ENCODE assay signal across 1 fruit fly cellular context in genomic region chr3R:9399951-9400392, dm6.
TF ChIP-seq lines count a peak whose summit lies in the region.

Gene CG34117, minus strand, starts transcription at chr3R:9400053.

TF ChIP-seq in whole organism, embryonic, 481 proteins besides CTCF, POLR2A, EP300 and RAD21 (continued from another document and continues in another):
- TF ChIP-seq CG1529 (GFP tag; optimal IDR thresholded peaks at IDR 0.05; lab: Kevin White, UChicago), result peak; percentile 45
- TF ChIP-seq gsb-n (tag; optimal IDR thresholded peaks at IDR 0.05; lab: Kevin White, UChicago), result peak; percentile 75
- peak; percentile 12 for TF ChIP-seq CHES-1-like (GFP tag; optimal IDR thresholded peaks at IDR 0.05; lab: Kevin White, UChicago)
- peak; percentile 74 for TF ChIP-seq HHEX (GFP tag; optimal IDR thresholded peaks at IDR 0.05; lab: Kevin White, UChicago)
- peak; percentile 27 for TF ChIP-seq NC2β (GFP tag; optimal IDR thresholded peaks at IDR 0.05; lab: Kevin White, UChicago)
- TF ChIP-seq Usf (GFP tag; optimal IDR thresholded peaks at IDR 0.05; lab: Kevin White, UChicago), result peak; percentile 18
- peak; percentile 66; the same call in 2 of the 3 replicates for TF ChIP-seq otp (GFP tag; IDR thresholded peaks at IDR 0.05; lab: Robert Waterston, UW)
- peak; percentile 71; the same call in 1 of the 2 replicates for TF ChIP-seq CG4730 (GFP tag; IDR thresholded peaks at IDR 0.05; lab: Robert Waterston, UW)
- peak; percentile 50 for TF ChIP-seq pzg (GFP tag; optimal IDR thresholded peaks at IDR 0.05; lab: Kevin White, UChicago)
- no peak; the same call in 1 of the 2 replicates for TF ChIP-seq CG5953 (GFP tag; IDR thresholded peaks at IDR 0.05; lab: Robert Waterston, UW)
- peak; percentile 91 for TF ChIP-seq CG12391 (tag; optimal IDR thresholded peaks at IDR 0.05; lab: Kevin White, UChicago)
- TF ChIP-seq Max (GFP tag; optimal IDR thresholded peaks at IDR 0.05; lab: Kevin White, UChicago), result peak; percentile 69
- TF ChIP-seq CG4328 (GFP tag; optimal IDR thresholded peaks at IDR 0.05; lab: Kevin White, UChicago), result peak; percentile 71
- TF ChIP-seq Sry-δ (GFP tag; optimal IDR thresholded peaks at IDR 0.05; lab: Kevin White, UChicago), result peak; percentile 18
- peak; percentile 81 for TF ChIP-seq CG4424 (GFP tag; optimal IDR thresholded peaks at IDR 0.05; lab: Kevin White, UChicago)
- peak; percentile 55 for TF ChIP-seq Mad (GFP tag; optimal IDR thresholded peaks at IDR 0.05; lab: Kevin White, UChicago)
- TF ChIP-seq CG1647 (GFP tag; optimal IDR thresholded peaks at IDR 0.05; lab: Kevin White, UChicago), result peak; percentile 58
- TF ChIP-seq ttk (GFP tag; IDR thresholded peaks at IDR 0.05; lab: Robert Waterston, UW), result peak; percentile 67
- TF ChIP-seq Hr3 (GFP tag; optimal IDR thresholded peaks at IDR 0.05; lab: Kevin White, UChicago), result peak; percentile 82
- peak; percentile 31 for TF ChIP-seq Ravus (GFP tag; IDR thresholded peaks at IDR 0.05; lab: Robert Waterston, UW)
- TF ChIP-seq CG17802 (tag; optimal IDR thresholded peaks at IDR 0.05; lab: Kevin White, UChicago), result no peak
- peak; percentile 75; the same call in 1 of the 2 replicates for TF ChIP-seq CG14441 (GFP tag; IDR thresholded peaks at IDR 0.05; lab: Robert Waterston, UW)
- TF ChIP-seq bab2 (GFP tag; optimal IDR thresholded peaks at IDR 0.05; lab: Kevin White, UChicago), result peak; percentile 65
- peak; percentile 72 for TF ChIP-seq stc (GFP tag; IDR thresholded peaks at IDR 0.05; lab: Robert Waterston, UW)
- TF ChIP-seq CG15696 (tag; optimal IDR thresholded peaks at IDR 0.05; lab: Kevin White, UChicago), result peak; percentile 84
- TF ChIP-seq CG11695 (GFP tag; IDR thresholded peaks at IDR 0.05; lab: Robert Waterston, UW), result peak; percentile 80; the same call in 2 of the 3 replicates
- peak; percentile 85 for TF ChIP-seq Dek (tag; optimal IDR thresholded peaks at IDR 0.05; lab: Kevin White, UChicago)
- peak; percentile 89 for TF ChIP-seq CG17829 (tag; optimal IDR thresholded peaks at IDR 0.05; lab: Kevin White, UChicago)
- TF ChIP-seq lola (GFP tag; optimal IDR thresholded peaks at IDR 0.05; lab: Kevin White, UChicago), result peak in 1 of 3 experiments; percentile 67
- peak; percentile 54 for TF ChIP-seq E2f2 (GFP tag; IDR thresholded peaks at IDR 0.05; lab: Robert Waterston, UW)
- peak; percentile 85 for TF ChIP-seq CG10267 (tag; optimal IDR thresholded peaks at IDR 0.05; lab: Kevin White, UChicago)
- TF ChIP-seq NK7.1 (GFP tag; optimal IDR thresholded peaks at IDR 0.05; lab: Kevin White, UChicago), result no peak
- TF ChIP-seq CG18011 (GFP tag; optimal IDR thresholded peaks at IDR 0.05; lab: Kevin White, UChicago), result peak; percentile 32
- TF ChIP-seq rib (GFP tag; IDR thresholded peaks at IDR 0.05; lab: Robert Waterston, UW), result 0 out of 2 replicates have a peak, but pooled peaks have one; percentile 52
- TF ChIP-seq peb (GFP tag; IDR thresholded peaks at IDR 0.05; lab: Robert Waterston, UW), result 0 out of 2 replicates have a peak, but pooled peaks have one; percentile 16
- TF ChIP-seq disco-r (GFP tag; optimal IDR thresholded peaks at IDR 0.05; lab: Kevin White, UChicago), result no peak
- peak; percentile 88 for TF ChIP-seq CG2712 (tag; optimal IDR thresholded peaks at IDR 0.05; lab: Kevin White, UChicago)
- peak; percentile 67 for TF ChIP-seq CG1024 (GFP tag; IDR thresholded peaks at IDR 0.05; lab: Robert Waterston, UW)
- peak; percentile 34; the same call in 1 of the 2 replicates for TF ChIP-seq CG42726 (GFP tag; IDR thresholded peaks at IDR 0.05; lab: Robert Waterston, UW; ENCODE audit: partially characterized antibody)
- peak; percentile 2 for TF ChIP-seq zf30C (GFP tag; optimal IDR thresholded peaks at IDR 0.05; lab: Kevin White, UChicago)
- peak; percentile 49 for TF ChIP-seq Hmx (GFP tag; optimal IDR thresholded peaks at IDR 0.05; lab: Kevin White, UChicago)
- TF ChIP-seq H2.0 (GFP tag; IDR thresholded peaks at IDR 0.05; lab: Robert Waterston, UW), result peak; percentile 62
- peak; percentile 84 for TF ChIP-seq Chrac-16 (GFP tag; optimal IDR thresholded peaks at IDR 0.05; lab: Kevin White, UChicago)
- TF ChIP-seq Eip74EF (GFP tag; optimal IDR thresholded peaks at IDR 0.05; lab: Kevin White, UChicago), result peak in 1 of 2 experiments; percentile 73
- peak; percentile 67 for TF ChIP-seq Spps (tag; optimal IDR thresholded peaks at IDR 0.05; lab: Kevin White, UChicago)
- no peak for TF ChIP-seq fru (optimal IDR thresholded peaks at IDR 0.05; lab: Kevin White, UChicago)
- peak; percentile 44; the same call in 1 of the 2 replicates for TF ChIP-seq CG7372 (GFP tag; IDR thresholded peaks at IDR 0.05; lab: Robert Waterston, UW)
- TF ChIP-seq Elba2 (GFP tag; optimal IDR thresholded peaks at IDR 0.05; lab: Kevin White, UChicago), result peak; percentile 98
- peak; percentile 90 for TF ChIP-seq CG32532 (GFP tag; IDR thresholded peaks at IDR 0.05; lab: Robert Waterston, UW)
- peak; percentile 6 for TF ChIP-seq Lhr (GFP tag; optimal IDR thresholded peaks at IDR 0.05; lab: Kevin White, UChicago)
- peak; percentile 82 for TF ChIP-seq Atf6 (GFP tag; IDR thresholded peaks at IDR 0.05; lab: Robert Waterston, UW)
- peak; percentile 75 for TF ChIP-seq CG14050 (GFP tag; IDR thresholded peaks at IDR 0.05; lab: Robert Waterston, UW)
- peak; percentile 25 for TF ChIP-seq ems (GFP tag; optimal IDR thresholded peaks at IDR 0.05; lab: Kevin White, UChicago)
- TF ChIP-seq CG30020 (tag; optimal IDR thresholded peaks at IDR 0.05; lab: Kevin White, UChicago), result peak; percentile 49
- no peak for TF ChIP-seq en (GFP tag; optimal IDR thresholded peaks at IDR 0.05; lab: Kevin White, UChicago)
- peak; percentile 82 for TF ChIP-seq CG13424 (tag; optimal IDR thresholded peaks at IDR 0.05; lab: Kevin White, UChicago)
- peak; percentile 56 for TF ChIP-seq ATbp (GFP tag; optimal IDR thresholded peaks at IDR 0.05; lab: Kevin White, UChicago)
- TF ChIP-seq CG14860 (GFP tag; IDR thresholded peaks at IDR 0.05; lab: Robert Waterston, UW; ENCODE audit: partially characterized antibody), result no peak
- TF ChIP-seq HLH4C (GFP tag; IDR thresholded peaks at IDR 0.05; lab: Robert Waterston, UW; ENCODE audit: partially characterized antibody), result no peak
- peak; percentile 49; the same call in 1 of the 2 replicates for TF ChIP-seq CG16779 (GFP tag; IDR thresholded peaks at IDR 0.05; lab: Robert Waterston, UW)
- TF ChIP-seq CG3726 (GFP tag; IDR thresholded peaks at IDR 0.05; lab: Robert Waterston, UW), result 0 out of 3 replicates have a peak, but pooled peaks have one; percentile 17
- TF ChIP-seq Gug (GFP tag; IDR thresholded peaks at IDR 0.05; lab: Robert Waterston, UW), result peak; percentile 67; the same call in 3 of the 4 replicates
- peak; percentile 78 for TF ChIP-seq CoRest (tag; optimal IDR thresholded peaks at IDR 0.05; lab: Kevin White, UChicago)
- TF ChIP-seq Myb (GFP tag; optimal IDR thresholded peaks at IDR 0.05; lab: Kevin White, UChicago), result no peak
- peak; percentile 42 for TF ChIP-seq CG4854 (GFP tag; optimal IDR thresholded peaks at IDR 0.05; lab: Kevin White, UChicago)
- TF ChIP-seq seq (GFP tag; IDR thresholded peaks at IDR 0.05; lab: Robert Waterston, UW), result peak; percentile 68
- TF ChIP-seq insv (GFP tag; optimal IDR thresholded peaks at IDR 0.05; lab: Kevin White, UChicago), result peak; percentile 80 to 100
- peak; percentile 30 for TF ChIP-seq fu2 (GFP tag; optimal IDR thresholded peaks at IDR 0.05; lab: Kevin White, UChicago)
- TF ChIP-seq Kr (GFP tag; optimal IDR thresholded peaks at IDR 0.05; lab: Kevin White, UChicago), result no peak
- TF ChIP-seq bigmax (GFP tag; optimal IDR thresholded peaks at IDR 0.05; lab: Kevin White, UChicago), result no peak
- TF ChIP-seq Gsc (GFP tag; IDR thresholded peaks at IDR 0.05; lab: Robert Waterston, UW), result no peak
- no peak for TF ChIP-seq jigr1 (GFP tag; IDR thresholded peaks at IDR 0.05; lab: Robert Waterston, UW)
- peak; percentile 17 for TF ChIP-seq her (GFP tag; optimal IDR thresholded peaks at IDR 0.05; lab: Kevin White, UChicago)
- peak; percentile 81 for TF ChIP-seq HLH3B (GFP tag; IDR thresholded peaks at IDR 0.05; lab: Robert Waterston, UW)
- peak; percentile 84 for TF ChIP-seq Meics (GFP tag; optimal IDR thresholded peaks at IDR 0.05; lab: Kevin White, UChicago)
- no peak for TF ChIP-seq chinmo (GFP tag; IDR thresholded peaks at IDR 0.05; lab: Robert Waterston, UW; ENCODE audit: partially characterized antibody)
- TF ChIP-seq jumu (GFP tag; optimal IDR thresholded peaks at IDR 0.05; lab: Kevin White, UChicago), result peak; percentile 25
- TF ChIP-seq Bgb (GFP tag; IDR thresholded peaks at IDR 0.05; lab: Robert Waterston, UW; ENCODE audit: partially characterized antibody), result no peak
- peak; percentile 60 for TF ChIP-seq onecut (GFP tag; IDR thresholded peaks at IDR 0.05; lab: Robert Waterston, UW)
- no peak for TF ChIP-seq CG8478 (optimal IDR thresholded peaks at IDR 0.05; lab: Kevin White, UChicago)
- peak; percentile 13 for TF ChIP-seq CG17186 (GFP tag; optimal IDR thresholded peaks at IDR 0.05; lab: Kevin White, UChicago)
- no peak for TF ChIP-seq GATAe (GFP tag; conservative IDR thresholded peaks at IDR 0.05; lab: Robert Waterston, UW)
- TF ChIP-seq CG9932 (GFP tag; IDR thresholded peaks at IDR 0.05; lab: Robert Waterston, UW), result peak; percentile 95
- TF ChIP-seq C15 (GFP tag; IDR thresholded peaks at IDR 0.05; lab: Robert Waterston, UW), result peak; percentile 56; the same call in 1 of the 3 replicates
- TF ChIP-seq CG16863 (GFP tag; optimal IDR thresholded peaks at IDR 0.05; lab: Kevin White, UChicago), result peak; percentile 41
- peak; percentile 79 for TF ChIP-seq nmo (GFP tag; optimal IDR thresholded peaks at IDR 0.05; lab: Kevin White, UChicago)
- peak; percentile 50 for TF ChIP-seq CG2202 (tag; optimal IDR thresholded peaks at IDR 0.05; lab: Kevin White, UChicago)
- TF ChIP-seq Ptx1 (GFP tag; IDR thresholded peaks at IDR 0.05; lab: Robert Waterston, UW), result peak; percentile 86
- TF ChIP-seq CG11723 (GFP tag; optimal IDR thresholded peaks at IDR 0.05; lab: Kevin White, UChicago), result peak; percentile 32
- TF ChIP-seq zen2 (GFP tag; IDR thresholded peaks at IDR 0.05; lab: Robert Waterston, UW; ENCODE audit: partially characterized antibody), result no peak
- TF ChIP-seq ken (GFP tag; IDR thresholded peaks at IDR 0.05; lab: Robert Waterston, UW), result peak; percentile 86
- TF ChIP-seq bbx (GFP tag; IDR thresholded peaks at IDR 0.05; lab: Robert Waterston, UW; ENCODE audit: partially characterized antibody), result no peak
- TF ChIP-seq sug (tag; optimal IDR thresholded peaks at IDR 0.05; lab: Kevin White, UChicago), result peak; percentile 83
- no peak for TF ChIP-seq CG6791 (GFP tag; IDR thresholded peaks at IDR 0.05; lab: Robert Waterston, UW; ENCODE audit: partially characterized antibody)
- TF ChIP-seq CG10979 (tag; optimal IDR thresholded peaks at IDR 0.05; lab: Kevin White, UChicago), result peak; percentile 75
- peak; percentile 80 for TF ChIP-seq CG17385 (GFP tag; optimal IDR thresholded peaks at IDR 0.05; lab: Kevin White, UChicago)
- peak; percentile 74 for TF ChIP-seq Ssrp (tag; optimal IDR thresholded peaks at IDR 0.05; lab: Kevin White, UChicago)
- TF ChIP-seq Taf1 (GFP tag; IDR thresholded peaks at IDR 0.05; lab: Robert Waterston, UW), result peak; percentile 52; the same call in 1 of the 2 replicates
- peak; percentile 58 for TF ChIP-seq Rx (GFP tag; IDR thresholded peaks at IDR 0.05; lab: Robert Waterston, UW)
- peak; percentile 76 for TF ChIP-seq CG6689 (GFP tag; IDR thresholded peaks at IDR 0.05; lab: Robert Waterston, UW)
- TF ChIP-seq bcd (GFP tag; optimal IDR thresholded peaks at IDR 0.05; lab: Kevin White, UChicago), result peak; percentile 61
- TF ChIP-seq sens (GFP tag; lab: Kevin White, UChicago), result peak; percentile 93
- TF ChIP-seq CG6683 (GFP tag; optimal IDR thresholded peaks at IDR 0.05; lab: Kevin White, UChicago), result peak; percentile 57
- TF ChIP-seq CG2875 (GFP tag; optimal IDR thresholded peaks at IDR 0.05; lab: Kevin White, UChicago), result peak; percentile 48
- no peak for TF ChIP-seq ash1 (GFP tag; optimal IDR thresholded peaks at IDR 0.05; lab: Kevin White, UChicago)
- TF ChIP-seq phol (tag; optimal IDR thresholded peaks at IDR 0.05; lab: Kevin White, UChicago), result peak; percentile 75
- TF ChIP-seq CG11456 (GFP tag; IDR thresholded peaks at IDR 0.05; lab: Robert Waterston, UW), result peak; percentile 92
- TF ChIP-seq bowl (GFP tag; IDR thresholded peaks at IDR 0.05; lab: Robert Waterston, UW), result no peak
- TF ChIP-seq dm (GFP tag; optimal IDR thresholded peaks at IDR 0.05; lab: Kevin White, UChicago), result peak; percentile 17
- TF ChIP-seq CG8944 (GFP tag; optimal IDR thresholded peaks at IDR 0.05; lab: Kevin White, UChicago), result peak; percentile 55
- no peak for TF ChIP-seq Doc2 (GFP tag; IDR thresholded peaks at IDR 0.05; lab: Robert Waterston, UW)
- no peak for TF ChIP-seq sim (GFP tag; IDR thresholded peaks at IDR 0.05; lab: Robert Waterston, UW)
- TF ChIP-seq ato (GFP tag; IDR thresholded peaks at IDR 0.05; lab: Robert Waterston, UW; ENCODE audit: partially characterized antibody), result no peak
- TF ChIP-seq NFAT (GFP tag; IDR thresholded peaks at IDR 0.05; lab: Robert Waterston, UW), result peak; percentile 89
- peak; percentile 88 for TF ChIP-seq CG15269 (tag; optimal IDR thresholded peaks at IDR 0.05; lab: Kevin White, UChicago)
- peak; percentile 1 for TF ChIP-seq CG10565 (GFP tag; optimal IDR thresholded peaks at IDR 0.05; lab: Kevin White, UChicago)
- no peak for TF ChIP-seq usp (GFP tag; optimal IDR thresholded peaks at IDR 0.05; lab: Kevin White, UChicago)
- TF ChIP-seq CG4707 (GFP tag; optimal IDR thresholded peaks at IDR 0.05; lab: Kevin White, UChicago), result peak; percentile 18
- peak; percentile 49 for TF ChIP-seq pnt (GFP tag; optimal IDR thresholded peaks at IDR 0.05; lab: Kevin White, UChicago)
- TF ChIP-seq Vsx1 (GFP tag; optimal IDR thresholded peaks at IDR 0.05; lab: Kevin White, UChicago), result peak; percentile 52
- peak; percentile 59 for TF ChIP-seq exex (tag; optimal IDR thresholded peaks at IDR 0.05; lab: Kevin White, UChicago)
- TF ChIP-seq scrt (GFP tag; optimal IDR thresholded peaks at IDR 0.05; lab: Kevin White, UChicago), result peak; percentile 73
- TF ChIP-seq kah (GFP tag; optimal IDR thresholded peaks at IDR 0.05; lab: Kevin White, UChicago), result peak; percentile 61
- TF ChIP-seq CG17361 (GFP tag; IDR thresholded peaks at IDR 0.05; lab: Robert Waterston, UW), result peak; percentile 84
- TF ChIP-seq CG17912 (GFP tag; optimal IDR thresholded peaks at IDR 0.05; lab: Kevin White, UChicago), result peak; percentile 24
- TF ChIP-seq abd-A (tag; optimal IDR thresholded peaks at IDR 0.05; lab: Kevin White, UChicago), result peak; percentile 24
- peak in 1 of 2 experiments; percentile 62 for TF ChIP-seq chif (GFP tag; optimal IDR thresholded peaks at IDR 0.05; lab: Kevin White, UChicago)
- 0 out of 3 replicates have a peak, but pooled peaks have one; percentile 28 for TF ChIP-seq CG11560 (tag; IDR thresholded peaks at IDR 0.05; lab: Robert Waterston, UW)
- TF ChIP-seq CG10959 (GFP tag; IDR thresholded peaks at IDR 0.05; lab: Robert Waterston, UW), result peak; percentile 69
